Fruit fly (Drosophila melanogaster): ENCODE results near the gene Naa20B.

Naa20B gene

dm6 chr2L:13222225-13222648 lies 35.0 kb upstream of the Naa20B start, which contains the start of the genes Ski6 and CG16812:
Gene Ski6 (minus strand): TSS chr2L:13222429.
Gene CG16812 (plus strand): TSS chr2L:13222587.
- TF ChIP-seq Sry-δ (GFP tag; optimal IDR thresholded peaks at IDR 0.05) = peak; percentile 42
- peak; percentile 53; the same call in 1 of the 2 replicates for TF ChIP-seq CG14014 (GFP tag; IDR thresholded peaks at IDR 0.05)
- peak; percentile 10 for TF ChIP-seq vfl (GFP tag; optimal IDR thresholded peaks at IDR 0.05)
- peak; percentile 33 for TF ChIP-seq CG33213 (GFP tag; optimal IDR thresholded peaks at IDR 0.05)
- TF ChIP-seq CG17802 (tag; optimal IDR thresholded peaks at IDR 0.05) = no peak
- TF ChIP-seq wdn (GFP tag; IDR thresholded peaks at IDR 0.05) = peak; percentile 41; the same call in 1 of the 2 replicates
- TF ChIP-seq PHDP (tag; optimal IDR thresholded peaks at IDR 0.05) = no peak
- no peak for TF ChIP-seq CG2875 (GFP tag; optimal IDR thresholded peaks at IDR 0.05)
- TF ChIP-seq Hsf (GFP tag; optimal IDR thresholded peaks at IDR 0.05) = peak; percentile 62
- TF ChIP-seq danr (GFP tag; IDR thresholded peaks at IDR 0.05) = peak; percentile 16; the same call in 1 of the 2 replicates
- TF ChIP-seq CG7839 (tag; optimal IDR thresholded peaks at IDR 0.05) = no peak
- TF ChIP-seq wor (GFP tag; IDR thresholded peaks at IDR 0.05) = no peak
- TF ChIP-seq CG2889 (GFP tag; IDR thresholded peaks at IDR 0.05) = no peak
- peak; percentile 89 for TF ChIP-seq trem (tag; optimal IDR thresholded peaks at IDR 0.05)
- no peak for TF ChIP-seq tap (tag; optimal IDR thresholded peaks at IDR 0.05)
- peak; percentile 45 for TF ChIP-seq Ets97D (GFP tag; optimal IDR thresholded peaks at IDR 0.05)
- TF ChIP-seq CG12659 (GFP tag; optimal IDR thresholded peaks at IDR 0.05) = peak; percentile 82
- peak; percentile 8; the same call in 1 of the 2 replicates for TF ChIP-seq klu (GFP tag; IDR thresholded peaks at IDR 0.05)
- peak; percentile 42; the same call in 1 of the 3 replicates for TF ChIP-seq HLH4C (GFP tag; IDR thresholded peaks at IDR 0.05; ENCODE audit: partially characterized antibody)
- peak; percentile 82 for TF ChIP-seq nerfin-1 (tag; optimal IDR thresholded peaks at IDR 0.05)
- TF ChIP-seq CTCF (GFP tag; optimal IDR thresholded peaks at IDR 0.05) = no peak
- no peak for TF ChIP-seq Hey (tag; optimal IDR thresholded peaks at IDR 0.05)
- peak; percentile 68 for TF ChIP-seq CG6689 (GFP tag; IDR thresholded peaks at IDR 0.05)
- TF ChIP-seq lola (GFP tag; optimal IDR thresholded peaks at IDR 0.05) = peak in 1 of 3 experiments; percentile 71
- TF ChIP-seq pzg (GFP tag; optimal IDR thresholded peaks at IDR 0.05) = peak; percentile 61
- peak; percentile 13 for TF ChIP-seq ewg (GFP tag; optimal IDR thresholded peaks at IDR 0.05)
- TF ChIP-seq CG31441 (GFP tag; IDR thresholded peaks at IDR 0.05) = peak; percentile 83
- no peak for TF ChIP-seq nerfin-2 (GFP tag; IDR thresholded peaks at IDR 0.05; ENCODE audit: partially characterized antibody)
- no peak for TF ChIP-seq Dip2 (GFP tag; IDR thresholded peaks at IDR 0.05)
- TF ChIP-seq CG12391 (tag; optimal IDR thresholded peaks at IDR 0.05) = peak; percentile 89
- no peak for TF ChIP-seq CG3995 (GFP tag; optimal IDR thresholded peaks at IDR 0.05)
- peak; percentile 42 for TF ChIP-seq Oli (tag; optimal IDR thresholded peaks at IDR 0.05)
- TF ChIP-seq onecut (GFP tag; IDR thresholded peaks at IDR 0.05) = peak; percentile 46
- TF ChIP-seq CG30431 (GFP tag; optimal IDR thresholded peaks at IDR 0.05) = no peak
- peak in 1 of 2 experiments; percentile 62 for TF ChIP-seq crp (GFP tag; optimal IDR thresholded peaks at IDR 0.05)
- TF ChIP-seq NK7.1 (GFP tag; optimal IDR thresholded peaks at IDR 0.05) = no peak
- TF ChIP-seq NC2α (GFP tag; optimal IDR thresholded peaks at IDR 0.05) = no peak
- no peak for TF ChIP-seq schlank (tag; optimal IDR thresholded peaks at IDR 0.05)
- TF ChIP-seq Jarid2 (GFP tag; optimal IDR thresholded peaks at IDR 0.05) = no peak
- TF ChIP-seq grn (GFP tag; optimal IDR thresholded peaks at IDR 0.05) = no peak
- TF ChIP-seq CG10431 (GFP tag; optimal IDR thresholded peaks at IDR 0.05) = peak; percentile 40
- TF ChIP-seq CG6654 (GFP tag; optimal IDR thresholded peaks at IDR 0.05) = no peak
- no peak for TF ChIP-seq hb (GFP tag; IDR thresholded peaks at IDR 0.05; ENCODE audit: partially characterized antibody)
- TF ChIP-seq Bteb2 (GFP tag; optimal IDR thresholded peaks at IDR 0.05) = peak; percentile 52
- TF ChIP-seq trh (GFP tag; optimal IDR thresholded peaks at IDR 0.05) = peak; percentile 36
- TF ChIP-seq CG16863 (GFP tag; optimal IDR thresholded peaks at IDR 0.05) = no peak
- no peak for TF ChIP-seq CG13894 (tag; optimal IDR thresholded peaks at IDR 0.05)
- peak; percentile 67 for TF ChIP-seq CG9797 (GFP tag; optimal IDR thresholded peaks at IDR 0.05)
- TF ChIP-seq CG6854 (GFP tag; optimal IDR thresholded peaks at IDR 0.05) = no peak
- no peak for TF ChIP-seq da (GFP tag; optimal IDR thresholded peaks at IDR 0.05)
- TF ChIP-seq CG11398 (GFP tag; optimal IDR thresholded peaks at IDR 0.05) = no peak

All from whole organism, embryonic.